Fruit fly (Drosophila melanogaster) whole organism, wandering third instar larva: ENCODE data around the gene mTor.

Source experiments
- Dfd ChIP-seq: fragments of >200 bp; optimal IDR thresholded peaks from 2 replicates; lab custom pipeline; 2017; ENCODE audit warnings: missing biosample characterization, missing genetic modification characterization
- Myc ChIP-seq: fragments of >200 bp; optimal IDR thresholded peaks from 2 replicates; lab custom pipeline; 2017
- usp ChIP-seq: fragments of >200 bp; optimal IDR thresholded peaks from 2 replicates; lab custom pipeline; 2017; ENCODE audit warnings: missing biosample characterization, missing genetic modification characterization
- woc ChIP-seq: sonication (Bioruptor generic); optimal IDR thresholded peaks from 2 replicates; lab custom pipeline; 2016; ENCODE audit warnings: missing biosample characterization, mild to moderate bottlenecking, missing genetic modification characterization

dm6 chr2L:13005304-13005703, 1.0 kb downstream of the mTor start:
- no peak for TF ChIP-seq woc (GFP tag; lab: Kevin White, UChicago)
- TF ChIP-seq usp (GFP tag; lab: Kevin White, UChicago), result no peak
- TF ChIP-seq Dfd, result no peak
- TF ChIP-seq Myc (lab: Kevin White, UChicago), result no peak
